Worm (Caenorhabditis elegans): Measurements from ENCODE around the gene Y73B6BL.289.

Gene Y73B6BL.289

ce11 chrIV:6323654-6324224, 23.6 kb upstream of the Y73B6BL.289 start, which contains the start of gene sqd-1 (continued):
- TF ChIP-seq ceh-27 (GFP tag; optimal IDR thresholded peaks at IDR 0.05) (peak; percentile 96), madf-3 (GFP tag; IDR thresholded peaks at IDR 0.05) (peak; percentile 91), zim-3 (tag; optimal IDR thresholded peaks at IDR 0.05) (peak; percentile 89), sdz-38 (tag; optimal IDR thresholded peaks at IDR 0.05) (no peak), unc-62 (GFP tag; optimal IDR thresholded peaks at IDR 0.05) (no peak), ztf-18 (tag; optimal IDR thresholded peaks at IDR 0.05) (peak; percentile 48), egl-44 (GFP tag; IDR thresholded peaks at IDR 0.05) (peak; percentile 86; the same call in 1 of the 2 replicates), snpc-3.4 (tag; optimal IDR thresholded peaks at IDR 0.05) (peak; percentile 83), lag-1 (GFP tag; IDR thresholded peaks at IDR 0.05) (no peak), madf-10 (tag; optimal IDR thresholded peaks at IDR 0.05) (peak; percentile 84), F39B2.1 (GFP tag; IDR thresholded peaks at IDR 0.05) (no peak), egl-18 (GFP tag; IDR thresholded peaks at IDR 0.05) (peak; percentile 72; the same call in 1 of the 2 replicates), lsl-1 (GFP tag; optimal IDR thresholded peaks at IDR 0.05) (peak; percentile 82), ztf-22 (GFP tag; optimal IDR thresholded peaks at IDR 0.05) (peak; percentile 55), rpc-1 (optimal IDR thresholded peaks at IDR 0.05) (peak; percentile 14), rpc-1 (tag; optimal IDR thresholded peaks at IDR 0.05) (no peak), hmg-20 (GFP tag; IDR thresholded peaks at IDR 0.05) (peak; percentile 88; the same call in 1 of the 2 replicates), F57A8.1 (GFP tag; optimal IDR thresholded peaks at IDR 0.05) (no peak), F57C9.4 (tag; optimal IDR thresholded peaks at IDR 0.05) (peak; percentile 79), madf-8 (GFP tag; conservative IDR thresholded peaks at IDR 0.05) (peak; percentile 59), sea-2 (GFP tag; IDR thresholded peaks at IDR 0.05) (peak; percentile 81; the same call in 1 of the 2 replicates), dpff-1 (tag; optimal IDR thresholded peaks at IDR 0.05) (no peak), zfh-2 (GFP tag; conservative IDR thresholded peaks at IDR 0.05) (peak; percentile 90), lsy-27 (tag; optimal IDR thresholded peaks at IDR 0.05; ENCODE audit: borderline replicate concordance, insufficient read depth) (peak; percentile 2), akir-1 (GFP tag; optimal IDR thresholded peaks at IDR 0.05) (no peak), ceh-40 (GFP tag; IDR thresholded peaks at IDR 0.05) (0 out of 2 replicates have a peak, but pooled peaks have one; percentile 55), lir-1 (GFP tag; conservative IDR thresholded peaks at IDR 0.05) (peak; percentile 91), D2030.7 (GFP tag; IDR thresholded peaks at IDR 0.05) (peak; percentile 89), atf-7 (tag; optimal IDR thresholded peaks at IDR 0.05) (peak; percentile 78), hsf-1 (GFP tag; IDR thresholded peaks at IDR 0.05) (peak; percentile 76; the same call in 1 of the 2 replicates), ccch-3 (GFP tag; optimal IDR thresholded peaks at IDR 0.05) (no peak), cebp-2 (GFP tag; IDR thresholded peaks at IDR 0.05) (peak; percentile 65; the same call in 1 of the 2 replicates), B0261.1 (tag; optimal IDR thresholded peaks at IDR 0.05) (peak; percentile 16), nhr-80 (tag; optimal IDR thresholded peaks at IDR 0.05) (peak; percentile 30), ztf-3 (GFP tag; optimal IDR thresholded peaks at IDR 0.05) (no peak), nhr-90 (tag; optimal IDR thresholded peaks at IDR 0.05) (peak; percentile 16), F23B12.7 (tag; optimal IDR thresholded peaks at IDR 0.05; ENCODE audit: insufficient read depth) (peak; percentile 93), mel-28 (tag; optimal IDR thresholded peaks at IDR 0.05; ENCODE audit: borderline replicate concordance) (no peak), repo-1 (tag; optimal IDR thresholded peaks at IDR 0.05) (peak; percentile 90), rec-8 (tag; optimal IDR thresholded peaks at IDR 0.05) (peak in 1 of 2 experiments; percentile 7), Y79H2A.3 (GFP tag; conservative IDR thresholded peaks at IDR 0.05) (peak; percentile 87), lin-35 (GFP tag; optimal IDR thresholded peaks at IDR 0.05) (peak in 2 of 3 experiments; percentile 67 to 89), aptf-2 (GFP tag; conservative IDR thresholded peaks at IDR 0.05) (peak; percentile 65; the same call in 1 of the 2 replicates), aptf-3 (GFP tag; IDR thresholded peaks at IDR 0.05) (0 out of 2 replicates have a peak, but pooled peaks have one; percentile 36), xnd-1 (tag; optimal IDR thresholded peaks at IDR 0.05) (peak; percentile 54), Y53F4B.3 (GFP tag; IDR thresholded peaks at IDR 0.05) (peak; percentile 81), gei-17 (GFP tag; optimal IDR thresholded peaks at IDR 0.05) (peak; percentile 75)
